Fruit fly (Drosophila melanogaster): Measurements from ENCODE around the gene Cyp9f2.

DNA sequence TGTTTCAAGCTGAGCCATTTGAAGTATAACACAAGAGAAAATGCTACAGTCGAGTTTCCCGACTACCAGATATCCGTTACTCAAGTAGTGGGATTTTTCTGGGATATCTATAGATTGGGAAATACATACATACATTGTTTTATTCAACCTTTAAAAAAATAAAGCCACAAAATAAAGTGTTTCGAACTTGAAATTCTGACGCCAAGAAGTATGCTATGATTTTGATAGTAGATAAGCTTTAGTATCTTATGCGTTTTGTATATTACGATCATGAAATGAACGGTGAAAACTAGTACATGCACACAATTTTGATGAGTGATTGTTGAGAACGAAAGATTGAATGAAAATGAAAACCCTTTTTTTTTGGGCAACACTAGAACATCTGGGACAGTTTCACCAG is 42.3 kb downstream of the Cyp9f2 start:
- TF ChIP-seq gl (tag; optimal IDR thresholded peaks at IDR 0.05) (no peak), CG9948 (tag; optimal IDR thresholded peaks at IDR 0.05) (no peak)

Data from whole organism, pupa.